Worm (Caenorhabditis elegans) whole organism, early embryonic: Measurements from ENCODE around the gene F26F12.4.

Source experiments
- B0310.2 ChIP-seq: sonication (generic microtip); optimal IDR thresholded peaks from 2 replicates; lab custom pipeline; 2016; ENCODE audit warnings: mild to moderate bottlenecking, missing genetic modification characterization, missing compliant biosample characterization
- F13C5.2 ChIP-seq: sonication (generic microtip); optimal IDR thresholded peaks from 2 replicates; lab custom pipeline; 2017; ENCODE audit warnings: mild to moderate bottlenecking, missing genetic modification characterization, inconsistent platforms, missing compliant biosample characterization
- aly-1 ChIP-seq: sonication (generic microtip); optimal IDR thresholded peaks from 2 replicates; lab custom pipeline; 2016; ENCODE audit warnings: missing genetic modification characterization, missing compliant biosample characterization
- ama-1 ChIP-seq: fragments of 150-350 bp; optimal IDR thresholded peaks from 2 replicates; lab custom pipeline; 2014
- ceh-13 ChIP-seq: fragments of 200-800 bp; sonication (Bioruptor generic); optimal IDR thresholded peaks from 2 replicates; lab custom pipeline; 2018; ENCODE audit warnings: mild to moderate bottlenecking, missing genetic modification characterization, missing compliant biosample characterization
- ceh-36 ChIP-seq: sonication (generic microtip); optimal IDR thresholded peaks from 2 replicates; lab custom pipeline; 2016; ENCODE audit warnings: missing genetic modification characterization, inconsistent platforms, missing compliant biosample characterization
- ets-7 ChIP-seq: sonication (generic microtip); optimal IDR thresholded peaks from 2 replicates; lab custom pipeline; 2016; ENCODE audit warnings: missing genotype, missing genetic modification characterization, missing compliant biosample characterization
- flt-1 ChIP-seq: fragments of 200-800 bp; sonication (Bioruptor generic); IDR thresholded peaks from 2 replicates; pipeline ENCODE4 v1.3.6; 2022; ENCODE audit warnings: missing genetic modification characterization, missing compliant biosample characterization
- hmbx-1 ChIP-seq: sonication (generic microtip); optimal IDR thresholded peaks from 2 replicates; lab custom pipeline; 2016; ENCODE audit warnings: mild to moderate bottlenecking, missing genetic modification characterization, missing compliant biosample characterization
- hmg-4 ChIP-seq: fragments of 200-800 bp; sonication (Bioruptor generic); optimal IDR thresholded peaks from 2 replicates; lab custom pipeline; 2018; ENCODE audit warnings: mild to moderate bottlenecking, missing genetic modification characterization, missing compliant biosample characterization
- hnd-1 ChIP-seq: sonication (generic microtip); optimal IDR thresholded peaks from 2 replicates; lab custom pipeline; 2016; ENCODE audit warnings: missing genetic modification characterization, missing compliant biosample characterization
- pes-1 ChIP-seq: fragments of 200-800 bp; sonication (Bioruptor generic); IDR thresholded peaks from 2 replicates; pipeline ENCODE4 v1.3.6; 2022; ENCODE audit warnings: missing genetic modification reagents, missing genetic modification characterization, missing compliant biosample characterization
- scrt-1 ChIP-seq: fragments of 200-800 bp; sonication (Bioruptor generic); IDR thresholded peaks from 2 replicates; pipeline ENCODE4 v1.3.6; 2022; ENCODE audit warnings: missing genetic modification characterization, missing compliant biosample characterization
- sea-1 ChIP-seq: fragments of 200-800 bp; sonication (Bioruptor generic); conservative IDR thresholded peaks from 2 replicates; pipeline ENCODE4 v1.3.6; 2022; ENCODE audit warnings: missing genetic modification characterization, missing compliant biosample characterization
- tbx-11 ChIP-seq: fragments of 200-800 bp; sonication (Bioruptor generic); IDR thresholded peaks from 2 replicates; pipeline ENCODE4 v1.3.6; 2022; ENCODE audit warnings: missing genetic modification characterization, missing compliant biosample characterization
- tbx-37 ChIP-seq: fragments of 200-800 bp; sonication (Bioruptor generic); conservative IDR thresholded peaks from 2 replicates; pipeline ENCODE4 v1.3.6; 2022; ENCODE audit warnings: missing genetic modification reagents, missing genetic modification characterization, missing compliant biosample characterization
- tra-4 ChIP-seq: sonication (generic microtip); optimal IDR thresholded peaks from 2 replicates; lab custom pipeline; 2017; ENCODE audit warnings: missing genetic modification characterization, missing compliant biosample characterization

F26F12.4 gene

DNA sequence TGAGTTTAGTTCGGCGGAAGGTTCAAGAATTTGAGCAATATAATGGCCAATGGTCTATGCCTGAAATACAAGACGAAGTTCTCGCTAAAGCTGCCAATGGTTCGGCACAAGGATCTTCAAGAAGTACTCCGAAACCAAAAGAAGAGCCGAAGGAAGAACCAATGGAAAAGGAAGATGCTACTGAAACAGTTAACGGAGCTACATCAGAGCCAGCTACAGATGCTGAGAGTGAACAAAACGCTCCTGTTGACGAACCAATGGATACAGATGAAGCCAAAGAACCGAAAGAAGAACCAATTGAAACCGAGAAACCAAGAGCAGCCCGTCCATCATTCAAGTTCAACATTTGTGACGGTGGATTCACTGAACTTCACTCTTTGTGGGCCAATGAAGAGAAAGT is 37.9 kb downstream of the F26F12.4 start:
- TF ChIP-seq tbx-37 (GFP tag; lab: Robert Waterston, UW) (no peak), ets-7 (tag; lab: Kevin White, UChicago) (no peak), tbx-11 (no peak), F13C5.2 (tag; lab: Kevin White, UChicago) (no peak), hnd-1 (tag; lab: Kevin White, UChicago) (no peak), scrt-1 (GFP tag; lab: Robert Waterston, UW) (no peak), ama-1 (lab: Kevin White, UChicago) (no peak), ceh-13 (GFP tag; lab: Kevin White, UChicago) (no peak), tra-4 (no peak), hmg-4 (GFP tag; lab: Kevin White, UChicago) (no peak), aly-1 (no peak), sea-1 (GFP tag; lab: Robert Waterston, UW) (no peak), hmbx-1 (tag; lab: Kevin White, UChicago) (no peak), B0310.2 (tag; lab: Kevin White, UChicago) (no peak), flt-1 (GFP tag; lab: Robert Waterston, UW) (no peak)

DNA sequence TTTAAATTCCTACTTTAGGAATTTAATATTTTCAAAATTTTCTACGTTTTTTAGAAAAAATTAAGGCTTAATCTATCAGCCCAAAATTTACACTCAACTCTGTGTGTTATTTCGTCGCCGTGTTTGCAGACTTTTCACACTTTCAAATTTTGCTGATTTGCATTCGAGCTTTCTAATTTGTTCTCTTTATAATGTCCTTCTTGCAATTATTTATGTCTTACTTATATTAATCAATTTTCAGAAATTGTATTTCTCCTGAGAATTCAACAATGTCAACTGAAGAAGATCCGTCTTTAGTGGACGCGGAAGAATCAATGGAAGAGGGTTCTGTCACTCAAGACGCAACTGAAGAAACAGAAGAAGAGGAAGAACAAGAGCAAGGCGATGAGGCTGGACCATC is 42.5 kb downstream of the F26F12.4 start, which contains the start of gene let-418:
let-418 (plus strand) TSS at position 242 of the 400 bp plus-strand sequence.
- TF ChIP-seq hmbx-1 (tag; lab: Kevin White, UChicago) (no peak), ceh-36 (tag; lab: Kevin White, UChicago) (no peak)

DNA sequence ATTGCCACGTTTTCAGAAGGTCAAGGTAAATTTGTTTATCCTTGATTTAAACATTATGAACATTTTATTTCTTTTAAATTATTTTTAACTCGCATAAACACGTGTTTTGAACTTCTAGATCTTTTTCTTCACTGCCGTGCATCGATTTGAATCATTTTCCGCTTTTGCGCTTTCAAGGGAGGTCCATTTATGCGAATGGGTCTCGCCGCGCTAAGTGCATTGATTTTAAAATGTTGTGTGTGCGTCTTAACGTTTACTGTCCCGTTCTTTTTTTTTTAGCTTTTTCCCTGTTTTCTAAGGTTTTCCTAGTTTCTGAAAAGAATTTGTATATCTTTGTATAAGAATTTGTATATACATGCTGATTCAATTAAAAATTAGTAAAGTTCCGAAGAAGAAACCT is 43.6 kb downstream of the F26F12.4 start:
- no peak for TF ChIP-seq tbx-37 (GFP tag; lab: Robert Waterston, UW)
- no peak for TF ChIP-seq hmg-4 (GFP tag; lab: Kevin White, UChicago)
- no peak for TF ChIP-seq ets-7 (tag; lab: Kevin White, UChicago)
- TF ChIP-seq hnd-1 (tag; lab: Kevin White, UChicago), result no peak
- no peak for TF ChIP-seq B0310.2 (tag; lab: Kevin White, UChicago)
- TF ChIP-seq sea-1 (GFP tag; lab: Robert Waterston, UW), result no peak
- TF ChIP-seq aly-1, result no peak
- TF ChIP-seq ceh-13 (GFP tag; lab: Kevin White, UChicago), result no peak

DNA sequence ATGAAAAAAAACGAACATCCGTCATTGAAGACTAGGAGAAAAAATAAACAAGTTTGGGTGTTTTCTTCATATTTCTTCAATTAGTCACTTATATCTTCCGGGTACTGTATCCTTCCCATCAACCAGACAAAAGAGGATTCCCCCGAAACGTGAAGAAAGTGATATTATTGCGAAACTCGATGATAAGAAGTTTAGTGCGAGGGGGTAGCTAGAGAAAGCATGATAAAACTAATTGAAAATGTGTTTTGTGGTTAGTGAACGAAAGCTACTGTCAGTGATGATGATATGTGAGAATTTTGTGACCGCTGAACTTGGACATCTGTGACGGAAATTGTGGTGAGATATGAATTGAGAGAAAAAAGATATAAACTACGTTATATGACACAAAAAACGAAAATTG is 46.2 kb downstream of the F26F12.4 start:
- TF ChIP-seq ceh-13 (GFP tag; lab: Kevin White, UChicago) (no peak), hmbx-1 (tag; lab: Kevin White, UChicago) (no peak), tbx-37 (GFP tag; lab: Robert Waterston, UW) (no peak), hnd-1 (tag; lab: Kevin White, UChicago) (no peak), sea-1 (GFP tag; lab: Robert Waterston, UW) (no peak), tbx-11 (no peak), ceh-36 (tag; lab: Kevin White, UChicago) (no peak), ets-7 (tag; lab: Kevin White, UChicago) (no peak), ama-1 (lab: Kevin White, UChicago) (no peak)

DNA sequence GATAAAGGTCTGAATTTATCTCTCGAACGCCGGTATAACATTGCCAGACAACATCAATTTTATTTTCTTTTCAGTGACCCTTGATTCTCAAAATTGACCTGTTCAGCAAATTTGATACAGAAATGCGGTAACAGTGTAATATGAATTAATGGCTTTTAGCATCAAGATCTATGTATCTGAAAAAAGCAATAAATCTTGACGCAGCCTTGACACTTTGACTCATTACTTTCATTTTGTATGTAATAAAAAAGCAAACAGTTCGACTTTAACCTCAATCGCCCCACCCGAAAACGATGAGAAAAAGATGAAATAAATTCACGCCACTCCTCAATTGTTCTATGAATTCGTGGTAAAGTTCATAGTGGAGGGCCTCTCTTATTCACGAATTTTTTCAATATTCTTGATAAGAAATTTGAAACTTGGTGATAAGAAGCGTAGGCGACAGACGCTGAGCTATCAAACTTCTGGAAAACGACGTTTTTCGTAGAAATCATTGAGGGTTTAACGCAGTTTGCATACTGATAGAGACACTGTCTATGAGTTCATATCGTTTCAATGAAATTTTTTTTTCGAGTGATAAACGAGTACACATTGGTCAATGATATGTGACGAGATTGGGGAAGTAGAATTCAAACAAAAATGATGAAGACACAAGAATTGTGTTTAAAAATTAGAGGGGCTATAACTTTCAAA is 47.5 kb downstream of the F26F12.4 start:
- no peak for TF ChIP-seq ets-7 (tag; lab: Kevin White, UChicago)
- TF ChIP-seq F13C5.2 (tag; lab: Kevin White, UChicago), result no peak
- TF ChIP-seq hnd-1 (tag; lab: Kevin White, UChicago), result no peak
- no peak for TF ChIP-seq scrt-1 (GFP tag; lab: Robert Waterston, UW)
- no peak for TF ChIP-seq tbx-11
- no peak for TF ChIP-seq ama-1 (lab: Kevin White, UChicago)
- TF ChIP-seq hmg-4 (GFP tag; lab: Kevin White, UChicago), result no peak
- TF ChIP-seq pes-1, result no peak
- no peak for TF ChIP-seq sea-1 (GFP tag; lab: Robert Waterston, UW)
- TF ChIP-seq ceh-13 (GFP tag; lab: Kevin White, UChicago), result no peak
- no peak for TF ChIP-seq ceh-36 (tag; lab: Kevin White, UChicago)
- no peak for TF ChIP-seq aly-1
- no peak for TF ChIP-seq tbx-37 (GFP tag; lab: Robert Waterston, UW)
- TF ChIP-seq B0310.2 (tag; lab: Kevin White, UChicago), result no peak
- no peak for TF ChIP-seq flt-1 (GFP tag; lab: Robert Waterston, UW)
- TF ChIP-seq hmbx-1 (tag; lab: Kevin White, UChicago), result no peak
- TF ChIP-seq tra-4, result no peak

DNA sequence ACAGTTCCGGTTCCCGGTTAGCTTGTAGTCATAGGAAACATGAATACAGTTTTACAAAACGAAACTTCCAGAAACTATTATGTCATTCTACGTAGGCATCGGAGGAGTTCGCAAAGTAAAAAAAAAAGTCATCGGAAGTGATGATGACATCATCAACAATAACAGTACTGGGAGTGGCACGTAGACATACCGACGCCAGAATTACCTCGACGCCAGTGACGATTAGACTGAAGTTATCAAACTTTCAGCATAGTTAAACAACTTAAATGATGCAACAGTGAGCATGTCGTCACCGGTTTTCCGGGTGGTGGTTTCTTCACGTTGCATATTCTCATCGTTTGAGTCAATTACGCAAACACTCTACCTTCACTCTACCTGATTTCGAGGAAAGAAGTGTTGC is 48.7 kb downstream of the F26F12.4 start:
- TF ChIP-seq tra-4, result no peak
- TF ChIP-seq hnd-1 (tag; lab: Kevin White, UChicago), result no peak
- no peak for TF ChIP-seq ceh-13 (GFP tag; lab: Kevin White, UChicago)

DNA sequence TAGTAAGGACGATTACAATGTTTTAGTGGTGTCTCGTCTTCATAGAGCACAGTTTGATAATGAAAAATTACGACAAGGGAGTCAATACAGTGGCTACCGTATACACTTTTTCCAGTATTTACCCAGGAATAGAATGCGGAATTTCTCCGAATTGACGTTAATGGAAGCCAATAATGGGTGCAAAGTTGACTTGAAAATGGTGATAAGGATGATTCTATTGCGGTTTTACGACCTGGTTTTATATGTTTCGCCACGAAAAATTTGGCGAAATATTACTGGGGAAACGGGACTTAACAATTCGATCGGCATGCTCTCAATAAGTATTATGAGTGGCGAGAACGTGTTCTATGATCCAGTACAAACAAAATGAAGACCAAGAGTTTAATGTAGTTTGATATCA is 49.2 kb downstream of the F26F12.4 start:
- TF ChIP-seq scrt-1 (GFP tag; lab: Robert Waterston, UW), result no peak
- TF ChIP-seq hmg-4 (GFP tag; lab: Kevin White, UChicago), result no peak
- no peak for TF ChIP-seq hnd-1 (tag; lab: Kevin White, UChicago)
- TF ChIP-seq hmbx-1 (tag; lab: Kevin White, UChicago), result no peak
- no peak for TF ChIP-seq tbx-37 (GFP tag; lab: Robert Waterston, UW)
- TF ChIP-seq pes-1, result no peak
- no peak for TF ChIP-seq aly-1
- TF ChIP-seq ets-7 (tag; lab: Kevin White, UChicago), result no peak
- TF ChIP-seq ceh-13 (GFP tag; lab: Kevin White, UChicago), result no peak
- TF ChIP-seq tra-4, result no peak
- TF ChIP-seq B0310.2 (tag; lab: Kevin White, UChicago), result no peak
- no peak for TF ChIP-seq flt-1 (GFP tag; lab: Robert Waterston, UW)
